Worm (Caenorhabditis elegans) whole organism, L3 larva: ENCODE results near the gene pro-3.

Source experiments
- R02D3.7 ChIP-seq: fragments of 150-350 bp; optimal IDR thresholded peaks from 2 replicates; lab custom pipeline; 2014; ENCODE audit warnings: missing biosample characterization, missing genetic modification characterization
- ZK546.5 ChIP-seq: sonication (generic microtip); optimal IDR thresholded peaks from 2 replicates; lab custom pipeline; 2017; ENCODE audit warnings: missing biosample characterization, missing genetic modification characterization
- ama-1 ChIP-seq: fragments of 150-350 bp; optimal IDR thresholded peaks from 2 replicates; lab custom pipeline; 2018
- ceh-16 ChIP-seq: sonication (generic microtip); optimal IDR thresholded peaks from 2 replicates; lab custom pipeline; 2017; ENCODE audit warnings: missing biosample characterization, missing genetic modification characterization
- ceh-28 ChIP-seq: fragments of 150-350 bp; optimal IDR thresholded peaks from 2 replicates; lab custom pipeline; 2014; ENCODE audit warnings: missing biosample characterization, missing genetic modification reagents, missing genetic modification characterization
- ceh-9 ChIP-seq: sonication (generic microtip); optimal IDR thresholded peaks from 2 replicates; lab custom pipeline; 2018; ENCODE audit warnings: missing biosample characterization, missing genetic modification characterization
- daf-12 ChIP-seq: fragments of 150-350 bp; optimal IDR thresholded peaks from 2 replicates; lab custom pipeline; 2014; ENCODE audit warnings: missing biosample characterization, missing genetic modification reagents, missing genetic modification characterization
- egl-27 ChIP-seq: sonication (generic microtip); optimal IDR thresholded peaks from 4 replicates; lab custom pipeline; 2017; ENCODE audit warnings: missing biosample characterization, missing genetic modification reagents, missing genetic modification characterization
- egl-5 ChIP-seq: fragments of 150-350 bp; optimal IDR thresholded peaks from 2 replicates; lab custom pipeline; 2017; ENCODE audit warnings: missing biosample characterization, missing genetic modification reagents, missing genetic modification characterization, inconsistent platforms
- elt-2 ChIP-seq: sonication (generic microtip); optimal IDR thresholded peaks from 2 replicates; lab custom pipeline; 2016; ENCODE audit warnings: missing genetic modification reagents, mild to moderate bottlenecking, missing genetic modification characterization, missing compliant biosample characterization
- elt-3 ChIP-seq, 3 experiments: fragments of 150-350 bp in 1 of 3; sonication (generic microtip) in 2 of 3; optimal IDR thresholded peaks; 2 replicates in 2 of 3; 4 replicates in 1 of 3; lab custom pipeline; 2014 to 2017; ENCODE audit warnings: missing biosample characterization in 3 of 3, missing genetic modification characterization in 3 of 3
- fkh-10 ChIP-seq: sonication (generic microtip); optimal IDR thresholded peaks from 2 replicates; lab custom pipeline; 2017; ENCODE audit warnings: missing biosample characterization, missing genetic modification reagents, missing genetic modification characterization
- fkh-2 ChIP-seq: fragments of 150-350 bp; optimal IDR thresholded peaks from 2 replicates; lab custom pipeline; 2014; ENCODE audit warnings: missing biosample characterization, missing genetic modification reagents, missing genetic modification characterization
- fos-1 ChIP-seq: fragments of 150-350 bp; optimal IDR thresholded peaks from 2 replicates; lab custom pipeline; 2014; ENCODE audit warnings: missing biosample characterization, missing genetic modification characterization
- jun-1 ChIP-seq: fragments of 150-350 bp; optimal IDR thresholded peaks from 2 replicates; lab custom pipeline; 2014; ENCODE audit warnings: missing biosample characterization, missing genetic modification reagents, missing genetic modification characterization
- lin-15B ChIP-seq: fragments of 150-350 bp; optimal IDR thresholded peaks from 2 replicates; lab custom pipeline; 2014; ENCODE audit warnings: missing biosample characterization, missing genetic modification characterization
- lin-39 ChIP-seq: fragments of 150-350 bp; optimal IDR thresholded peaks from 2 replicates; lab custom pipeline; 2018; ENCODE audit warnings: missing biosample characterization, missing genetic modification reagents, missing genetic modification characterization
- mdl-1 ChIP-seq: fragments of 150-350 bp; optimal IDR thresholded peaks from 2 replicates; lab custom pipeline; 2014; ENCODE audit warnings: missing biosample characterization, missing genetic modification characterization
- nhr-12 ChIP-seq: fragments of 150-350 bp; optimal IDR thresholded peaks from 2 replicates; lab custom pipeline; 2014; ENCODE audit warnings: missing biosample characterization, missing genetic modification characterization
- nhr-23 ChIP-seq: fragments of 150-350 bp; optimal IDR thresholded peaks from 2 replicates; lab custom pipeline; 2014; ENCODE audit warnings: missing biosample characterization, missing genetic modification reagents, missing genetic modification characterization
- nhr-237 ChIP-seq: fragments of 150-350 bp; optimal IDR thresholded peaks from 2 replicates; lab custom pipeline; 2014; ENCODE audit warnings: missing biosample characterization, missing genetic modification characterization
- nhr-25 ChIP-seq: sonication (generic microtip); optimal IDR thresholded peaks from 2 replicates; lab custom pipeline; 2017; ENCODE audit warnings: missing biosample characterization, missing genetic modification characterization
- nhr-28 ChIP-seq: fragments of 150-350 bp; optimal IDR thresholded peaks from 2 replicates; lab custom pipeline; 2014; ENCODE audit warnings: missing biosample characterization, missing genetic modification characterization
- nhr-76 ChIP-seq: fragments of 150-350 bp; sonication (generic microtip); optimal IDR thresholded peaks from 5 replicates; lab custom pipeline; 2014; ENCODE audit warnings: missing biosample characterization, missing genetic modification characterization
- pha-4 ChIP-seq: fragments of 150-350 bp; optimal IDR thresholded peaks from 2 replicates; lab custom pipeline; 2014; ENCODE audit warnings: missing biosample characterization, missing genetic modification reagents, missing genetic modification characterization
- pqm-1 ChIP-seq: fragments of 150-350 bp; optimal IDR thresholded peaks from 2 replicates; lab custom pipeline; 2017; ENCODE audit warnings: missing biosample characterization, missing genetic modification characterization, inconsistent platforms
- skn-1 ChIP-seq: fragments of 150-350 bp; optimal IDR thresholded peaks from 2 replicates; lab custom pipeline; 2014; ENCODE audit warnings: missing biosample characterization, missing genetic modification characterization
- snpc-4 ChIP-seq: fragments of 150-350 bp; optimal IDR thresholded peaks from 2 replicates; lab custom pipeline; 2014; ENCODE audit warnings: missing biosample characterization, missing genetic modification characterization
- unc-39 ChIP-seq: sonication (generic microtip); optimal IDR thresholded peaks from 4 replicates; lab custom pipeline; 2017; ENCODE audit warnings: missing biosample characterization, missing genetic modification characterization
- zag-1 ChIP-seq: fragments of 150-350 bp; optimal IDR thresholded peaks from 2 replicates; lab custom pipeline; 2014; ENCODE audit warnings: missing biosample characterization, missing genetic modification characterization
- ztf-11 ChIP-seq: fragments of 150-350 bp; optimal IDR thresholded peaks from 2 replicates; lab custom pipeline; 2014; ENCODE audit warnings: missing biosample characterization, missing genetic modification characterization
- ztf-4 ChIP-seq: fragments of 150-350 bp; optimal IDR thresholded peaks from 2 replicates; lab custom pipeline; 2014; ENCODE audit warnings: missing biosample characterization, missing genetic modification characterization

Gene pro-3

DNA sequence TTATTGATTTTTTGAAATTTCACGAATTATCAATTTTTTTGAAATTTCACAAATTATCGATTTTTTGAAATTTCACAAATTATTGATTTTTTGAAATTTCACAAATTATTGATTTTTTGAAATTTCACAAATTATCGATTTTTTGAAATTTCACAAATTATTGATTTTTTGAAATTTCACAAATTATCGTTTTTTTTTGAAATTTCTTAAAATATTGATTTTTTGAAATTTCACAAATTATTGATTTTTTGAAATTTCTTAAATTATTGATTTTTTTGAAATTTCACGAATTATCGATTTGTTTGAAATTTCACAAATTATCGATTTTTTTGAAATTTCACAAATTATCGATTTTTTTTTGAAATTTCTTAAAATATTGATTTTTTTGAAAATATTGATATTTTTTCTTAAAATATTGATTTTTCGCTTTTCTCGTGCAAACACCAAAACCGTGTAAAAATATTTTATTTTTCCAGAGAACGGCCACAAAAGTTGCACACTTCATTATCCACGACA lies 42.0 kb downstream of the pro-3 start:
- peak; percentile 85 for TF ChIP-seq ceh-28 (tag; lab: Kevin White, UChicago)
- TF ChIP-seq, all 47 proteins: peak for 1; not testable (repeated sequence) for 46

DNA sequence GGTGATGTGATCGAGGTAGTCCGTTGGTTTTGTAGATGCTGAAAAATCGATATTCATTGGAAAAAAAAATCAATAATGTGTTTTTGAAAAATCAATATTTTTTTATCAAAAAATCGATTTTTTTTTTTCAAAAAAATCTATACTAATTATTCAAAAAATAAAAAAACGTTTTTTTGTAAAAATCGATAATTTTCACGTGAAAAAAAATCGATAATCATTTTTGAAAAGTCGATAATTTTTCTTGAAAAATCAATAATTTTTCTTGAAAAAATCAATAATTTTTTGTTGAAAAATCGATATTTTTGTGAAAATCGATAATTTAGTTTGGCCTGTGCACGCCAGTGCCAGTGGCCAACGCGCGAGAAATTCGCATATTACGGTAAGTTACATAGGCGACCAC lies 45.0 kb downstream of the pro-3 start:
- peak; percentile 85 for TF ChIP-seq ceh-28 (tag; lab: Kevin White, UChicago)
- no peak for TF ChIP-seq zag-1

DNA sequence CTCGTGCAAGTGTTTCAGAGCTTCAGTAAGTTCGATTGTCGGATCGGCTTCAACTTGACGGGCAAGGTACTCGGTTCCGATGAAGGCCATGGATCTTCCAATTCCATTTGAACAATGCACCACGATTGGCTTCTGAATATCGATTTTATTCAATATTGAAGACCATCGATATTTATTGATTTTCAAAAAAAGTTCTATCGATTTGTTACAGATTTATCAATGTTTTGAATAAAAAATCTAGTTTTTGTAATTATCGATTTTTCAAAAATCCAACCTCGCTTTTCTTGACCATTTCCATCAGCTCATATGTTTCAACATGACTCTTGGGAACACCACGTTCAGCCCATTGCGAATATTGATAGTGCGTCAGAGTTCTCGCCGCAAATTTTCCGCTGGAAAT lies 49.3 kb downstream of the pro-3 start:
- TF ChIP-seq ceh-28 (tag; lab: Kevin White, UChicago) = peak; percentile 55
- TF ChIP-seq nhr-25 = no peak

DNA sequence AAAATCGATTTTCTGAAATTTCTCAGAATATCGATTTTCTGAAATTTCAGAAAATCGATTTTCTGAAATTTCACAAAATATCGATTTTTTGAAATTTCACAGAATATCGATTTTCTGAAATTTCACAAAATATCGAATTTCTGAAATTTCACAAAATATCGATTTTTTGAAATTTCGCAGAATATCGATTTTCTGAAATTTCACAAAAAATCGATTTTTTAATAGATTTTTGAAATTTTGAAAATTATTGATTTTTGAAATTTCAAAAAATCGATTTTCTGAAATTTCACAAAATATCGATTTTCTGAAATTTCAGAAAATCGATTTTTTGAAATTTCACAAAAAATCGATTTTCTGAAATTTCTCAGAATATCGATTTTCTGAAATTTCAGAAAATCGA lies 52.3 kb downstream of the pro-3 start:
- peak; percentile 64 for TF ChIP-seq ceh-28 (tag; lab: Kevin White, UChicago)

DNA sequence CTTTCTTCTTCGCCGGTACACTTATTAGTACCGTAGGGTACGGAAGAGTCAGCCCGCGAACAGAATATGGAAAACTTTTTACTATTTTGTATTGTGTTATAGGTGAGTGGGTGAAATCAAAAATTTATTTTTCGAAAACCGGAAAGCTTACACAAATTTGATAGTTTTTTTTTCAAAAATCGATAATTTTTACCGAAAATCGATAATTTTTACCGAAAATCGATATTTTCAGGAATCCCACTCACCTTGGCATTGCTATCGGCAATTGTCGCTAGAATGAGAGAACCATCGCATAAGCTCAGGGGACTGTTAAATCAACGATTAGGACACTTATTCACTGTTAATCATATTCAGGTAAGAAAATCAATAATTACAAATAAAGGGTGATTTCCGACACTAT lies 54.9 kb downstream of the pro-3 start:
- no peak for TF ChIP-seq pqm-1
- peak; percentile 72 for TF ChIP-seq ceh-28 (tag; lab: Kevin White, UChicago)

DNA sequence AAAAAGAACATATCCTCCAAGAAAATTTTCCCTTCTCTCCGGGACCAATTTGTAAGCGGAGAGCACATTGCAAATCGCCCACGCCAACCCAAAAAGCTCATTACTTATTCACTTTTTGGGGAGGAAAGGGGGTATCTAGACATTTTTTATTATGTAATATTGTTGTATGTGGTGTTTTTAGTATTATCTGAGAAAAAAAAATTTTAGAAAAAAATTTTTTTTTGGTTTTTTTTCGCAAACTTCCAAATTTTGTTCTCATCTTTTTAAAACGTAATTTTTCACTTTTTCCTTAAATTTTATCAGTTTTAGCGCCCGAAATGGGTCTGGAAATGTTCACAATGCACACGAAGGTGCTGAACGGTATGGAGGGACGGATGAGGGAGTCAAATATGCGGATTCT lies 58.3 kb downstream of the pro-3 start, which contains the start of gene twk-46:
TSS of gene twk-46 (plus strand) at position 301 of the 400 bp plus-strand sequence.
- TF ChIP-seq fos-1 (tag; lab: Kevin White, UChicago) (no peak), elt-3 (tag; optimal IDR thresholded peaks at IDR 0.05; lab: Kevin White, UChicago) (no peak), nhr-28 (tag; lab: Kevin White, UChicago) (no peak), nhr-12 (no peak), egl-5 (tag; lab: Kevin White, UChicago) (no peak), fkh-10 (GFP tag; lab: Kevin White, UChicago) (no peak), skn-1 (tag; lab: Kevin White, UChicago) (no peak), ama-1 (lab: Kevin White, UChicago) (no peak), mdl-1 (no peak), nhr-25 (no peak), ceh-16 (tag; lab: Kevin White, UChicago) (no peak), jun-1 (tag; lab: Kevin White, UChicago) (no peak)
- TF ChIP-seq, all 47 proteins: peak for 0

DNA sequence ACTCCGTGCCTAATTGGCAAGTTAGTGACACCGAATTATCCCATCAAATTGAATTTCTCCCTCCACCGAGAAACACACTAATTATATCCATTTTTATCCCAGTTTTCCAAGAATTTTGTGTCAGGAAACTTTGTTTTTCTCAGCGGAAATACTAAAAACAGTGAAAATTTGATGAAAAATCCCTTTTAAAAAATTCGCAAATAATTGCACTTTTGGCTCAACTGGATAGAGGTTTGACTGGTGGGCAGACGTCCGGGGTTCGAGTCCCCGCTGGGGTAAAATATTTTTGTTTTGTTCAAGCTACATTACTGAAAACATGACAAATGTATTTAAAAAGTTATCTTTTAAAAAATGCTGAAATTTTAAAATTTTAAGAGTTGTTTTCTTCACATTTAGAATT lies 60.1 kb downstream of the pro-3 start:
- TF ChIP-seq unc-39 (tag; lab: Kevin White, UChicago) (no peak), fkh-2 (tag; lab: Kevin White, UChicago) (no peak), ztf-4 (tag; lab: Kevin White, UChicago) (no peak), fos-1 (tag; lab: Kevin White, UChicago) (no peak), nhr-76 (tag; lab: Kevin White, UChicago) (no peak), nhr-25 (no peak), pha-4 (no peak), elt-2 (tag; lab: Kevin White, UChicago) (no peak), nhr-237 (no peak), ceh-28 (tag; lab: Kevin White, UChicago) (no peak), ceh-9 (no peak), ztf-11 (tag; lab: Kevin White, UChicago) (no peak), daf-12 (tag; lab: Kevin White, UChicago) (no peak)

DNA sequence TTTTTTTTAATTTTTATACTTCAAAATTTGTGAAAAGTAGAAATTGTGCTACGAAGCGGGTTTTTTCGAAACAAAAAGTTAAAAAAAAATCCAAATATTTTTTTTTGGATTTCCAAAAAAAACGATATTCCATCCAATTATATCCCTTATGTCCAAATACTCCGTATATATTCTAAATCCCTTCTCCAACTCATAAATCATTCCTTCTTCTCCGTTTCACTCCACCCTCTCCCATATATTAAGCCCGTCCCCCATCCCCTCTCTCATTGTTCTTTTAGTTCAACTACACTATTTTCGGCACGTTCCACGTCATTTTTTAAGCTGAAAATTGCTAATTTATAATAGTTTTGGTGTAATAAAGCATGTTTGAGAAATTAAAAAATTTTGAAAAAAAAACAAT lies 60.6 kb downstream of the pro-3 start:
- TF ChIP-seq lin-39 (no peak), ZK546.5 (tag; lab: Kevin White, UChicago) (no peak), nhr-28 (tag; lab: Kevin White, UChicago) (no peak), elt-3 (tag; optimal IDR thresholded peaks at IDR 0.05; lab: Kevin White, UChicago) (no peak), snpc-4 (tag; lab: Kevin White, UChicago) (no peak), nhr-76 (tag; lab: Kevin White, UChicago) (no peak), nhr-23 (no peak), nhr-237 (no peak), jun-1 (tag; lab: Kevin White, UChicago) (no peak), ceh-28 (tag; lab: Kevin White, UChicago) (no peak), R02D3.7 (no peak), ceh-16 (tag; lab: Kevin White, UChicago) (no peak), egl-27 (tag; lab: Kevin White, UChicago) (no peak), nhr-12 (no peak), lin-15B (tag; lab: Kevin White, UChicago) (no peak)
